Worm (Caenorhabditis elegans) whole organism, L4 larva: ENCODE data around the gene bet-2.
A peak's percentile ranks its signal among the peaks of the same experiment; 100 is the strongest.

Experiments
- D1046.2 ChIP-seq: fragments of 200-800 bp; sonication (Bioruptor generic); IDR thresholded peaks from 2 replicates; pipeline ENCODE4 v1.3.6; 2022; ENCODE audit warnings: missing genetic modification characterization, missing compliant biosample characterization
- R02D3.7 ChIP-seq: fragments of 150-350 bp; sonication (generic microtip); optimal IDR thresholded peaks from 3 replicates; lab custom pipeline; 2014; ENCODE audit warnings: missing biosample characterization, missing genetic modification characterization
- Y48G9A.11 ChIP-seq: fragments of 200-800 bp; sonication (Bioruptor generic); IDR thresholded peaks from 2 replicates; pipeline ENCODE4 v1.3.6; 2022; ENCODE audit warnings: missing genetic modification reagents, missing genetic modification characterization, missing compliant biosample characterization
- Y5F2A.4 ChIP-seq: fragments of 200-800 bp; sonication (Bioruptor generic); optimal IDR thresholded peaks from 2 replicates; lab custom pipeline; 2018; ENCODE audit warnings: mild to moderate bottlenecking, missing genetic modification characterization, missing compliant biosample characterization
- Y75B8A.6 ChIP-seq: fragments of 200-800 bp; sonication (Bioruptor generic); IDR thresholded peaks from 2 replicates; pipeline ENCODE4 v1.3.6; 2022; ENCODE audit warnings: missing genetic modification reagents, missing genetic modification characterization, missing compliant biosample characterization
- aha-1 ChIP-seq: fragments of 150-350 bp; peaks from one replicate; lab custom pipeline; 2014; ENCODE audit warnings: missing biosample characterization, missing genetic modification characterization
- arid-1 ChIP-seq: fragments of 200-800 bp; sonication (Bioruptor generic); conservative IDR thresholded peaks from 2 replicates; pipeline ENCODE4 v1.3.6; 2022; ENCODE audit warnings: missing genetic modification reagents, missing genetic modification characterization, missing compliant biosample characterization
- attf-4 ChIP-seq: sonication (generic microtip); optimal IDR thresholded peaks from 3 replicates; lab custom pipeline; 2017; ENCODE audit warnings: missing biosample characterization, missing genetic modification characterization
- ceh-20 ChIP-seq: fragments of 200-800 bp; sonication (Bioruptor generic); IDR thresholded peaks from 2 replicates; pipeline ENCODE4 v1.3.6; 2022; ENCODE audit warnings: missing genetic modification reagents, missing genetic modification characterization, missing compliant biosample characterization
- ceh-32 ChIP-seq: sonication (generic microtip); optimal IDR thresholded peaks from 2 replicates; lab custom pipeline; 2016; ENCODE audit warnings: mild to moderate bottlenecking, missing genetic modification characterization, missing compliant biosample characterization; ENCODE audit not compliant: poor library complexity
- ceh-82 ChIP-seq: sonication (generic microtip); optimal IDR thresholded peaks from 2 replicates; lab custom pipeline; 2017; ENCODE audit warnings: missing biosample characterization, missing genetic modification characterization
- ces-1 ChIP-seq: fragments of 150-350 bp; sonication (generic microtip); optimal IDR thresholded peaks from 4 replicates; lab custom pipeline; 2014; ENCODE audit warnings: missing biosample characterization, missing genetic modification reagents, missing genetic modification characterization
- cey-2 ChIP-seq: sonication (generic microtip); optimal IDR thresholded peaks from 3 replicates; lab custom pipeline; 2017; ENCODE audit warnings: missing genetic modification characterization, mild to moderate bottlenecking, missing compliant biosample characterization, antibody characterized with exemption, borderline replicate concordance; ENCODE audit not compliant: insufficient read depth
- daf-19 ChIP-seq: fragments of 200-800 bp; sonication (Bioruptor generic); conservative IDR thresholded peaks from 2 replicates; pipeline ENCODE4 v1.3.6; 2022; ENCODE audit warnings: missing genetic modification characterization, missing compliant biosample characterization
- daf-8 ChIP-seq: fragments of 200-800 bp; sonication (Bioruptor generic); IDR thresholded peaks from 2 replicates; pipeline ENCODE4 v1.3.6; 2022; ENCODE audit warnings: missing genetic modification characterization, missing compliant biosample characterization
- dmd-6 ChIP-seq: fragments of 200-800 bp; sonication (Bioruptor generic); IDR thresholded peaks from 2 replicates; pipeline ENCODE4 v1.3.6; 2022; ENCODE audit warnings: missing genetic modification reagents, missing genetic modification characterization, missing compliant biosample characterization
- dmd-9 ChIP-seq: fragments of 200-800 bp; sonication (Bioruptor generic); IDR thresholded peaks from 2 replicates; pipeline ENCODE4 v1.3.6; 2022; ENCODE audit warnings: missing genetic modification reagents, missing genetic modification characterization, missing compliant biosample characterization
- dve-1 ChIP-seq: sonication (generic microtip); optimal IDR thresholded peaks from 2 replicates; lab custom pipeline; 2017; ENCODE audit warnings: antibody characterized with exemption, mild to moderate bottlenecking, missing genetic modification characterization, missing compliant biosample characterization; ENCODE audit not compliant: insufficient read depth
- fkh-10 ChIP-seq: fragments of 150-350 bp; optimal IDR thresholded peaks from 2 replicates; lab custom pipeline; 2014; ENCODE audit warnings: missing biosample characterization, missing genetic modification reagents, missing genetic modification characterization
- hlh-30 ChIP-seq: sonication (generic microtip); optimal IDR thresholded peaks from 2 replicates; lab custom pipeline; 2017; ENCODE audit warnings: antibody characterized with exemption, mild to moderate bottlenecking, missing genetic modification characterization, missing compliant biosample characterization; ENCODE audit not compliant: insufficient read depth
- hmg-1.1 ChIP-seq: fragments of 200-800 bp; sonication (Bioruptor generic); IDR thresholded peaks from 2 replicates; pipeline ENCODE4 v1.3.6; 2022; ENCODE audit warnings: missing genetic modification reagents, missing genetic modification characterization, missing compliant biosample characterization
- lim-7 ChIP-seq: fragments of 200-800 bp; sonication (Bioruptor generic); IDR thresholded peaks from 2 replicates; pipeline ENCODE4 v1.3.6; 2022; ENCODE audit warnings: missing genetic modification characterization, missing compliant biosample characterization
- lin-13 ChIP-seq: fragments of 150-350 bp; optimal IDR thresholded peaks from 2 replicates; lab custom pipeline; 2014; ENCODE audit warnings: missing biosample characterization, missing genetic modification reagents, missing genetic modification characterization
- lin-15B ChIP-seq: fragments of 150-350 bp; sonication (generic microtip); optimal IDR thresholded peaks from 3 replicates; lab custom pipeline; 2014; ENCODE audit warnings: missing biosample characterization, missing genetic modification characterization
- lin-29 ChIP-seq: fragments of 200-800 bp; sonication (Bioruptor generic); IDR thresholded peaks from 2 replicates; pipeline ENCODE4 v1.3.6; 2022; ENCODE audit warnings: missing genetic modification reagents, missing genetic modification characterization, missing compliant biosample characterization
- lin-39 ChIP-seq: fragments of 150-350 bp; optimal IDR thresholded peaks from 2 replicates; lab custom pipeline; 2014; ENCODE audit warnings: missing biosample characterization, missing genetic modification reagents, missing genetic modification characterization
- lir-3 ChIP-seq: sonication (generic microtip); optimal IDR thresholded peaks from 2 replicates; lab custom pipeline; 2016; ENCODE audit warnings: mild to moderate bottlenecking, missing genetic modification characterization, missing compliant biosample characterization
- lsy-2 ChIP-seq, 2 experiments: fragments of 150-350 bp in 1 of 2; sonication (generic microtip) in 1 of 2; optimal IDR thresholded peaks; 2 replicates each; lab custom pipeline; 2014 to 2017; ENCODE audit warnings: missing biosample characterization in 2 of 2, missing genetic modification characterization in 2 of 2
- madf-5 ChIP-seq, 2 experiments: fragments of 200-800 bp; sonication (Bioruptor generic); IDR thresholded peaks; 2 replicates each; pipeline ENCODE4 v1.3.6; 2022; ENCODE audit warnings: missing compliant biosample characterization in 2 of 2, missing genetic modification characterization in 2 of 2
- mep-1 ChIP-seq: fragments of 150-350 bp; sonication (generic microtip); optimal IDR thresholded peaks from 3 replicates; lab custom pipeline; 2014; ENCODE audit warnings: missing biosample characterization, missing genetic modification characterization
- mxl-3 ChIP-seq: fragments of 200-800 bp; sonication (Bioruptor generic); optimal IDR thresholded peaks from 2 replicates; lab custom pipeline; 2018; ENCODE audit warnings: mild to moderate bottlenecking, missing genetic modification characterization, missing compliant biosample characterization
- nhr-102 ChIP-seq: sonication (generic microtip); optimal IDR thresholded peaks from 2 replicates; lab custom pipeline; 2016; ENCODE audit warnings: mild to moderate bottlenecking, missing genetic modification characterization, moderate library complexity, missing compliant biosample characterization
- nhr-237 ChIP-seq: sonication (generic microtip); optimal IDR thresholded peaks from 2 replicates; lab custom pipeline; 2017; ENCODE audit warnings: missing biosample characterization, missing genetic modification characterization
- nhr-25 ChIP-seq: sonication (generic microtip); optimal IDR thresholded peaks from 2 replicates; lab custom pipeline; 2017; ENCODE audit warnings: missing genetic modification characterization, mild to moderate bottlenecking, missing compliant biosample characterization, antibody characterized with exemption, moderate library complexity, borderline replicate concordance; ENCODE audit not compliant: insufficient read depth
- nhr-41 ChIP-seq: fragments of 200-800 bp; sonication (Bioruptor generic); IDR thresholded peaks from 2 replicates; pipeline ENCODE4 v1.3.6; 2022; ENCODE audit warnings: missing genetic modification reagents, missing genetic modification characterization, missing compliant biosample characterization
- nhr-48 ChIP-seq: sonication (generic microtip); optimal IDR thresholded peaks from 2 replicates; lab custom pipeline; 2016; ENCODE audit warnings: mild to moderate bottlenecking, missing genetic modification characterization, missing compliant biosample characterization
- pha-4 ChIP-seq, 2 experiments: fragments of 150-350 bp in 1 of 2; fragments of 200-800 bp in 1 of 2; sonication (Bioruptor generic) in 1 of 2; IDR thresholded peaks in 1 of 2; optimal IDR thresholded peaks in 1 of 2; 2 replicates each; pipeline versions ENCODE4 v1.3.6 to Lab custom; 2014 to 2022; ENCODE audit warnings: missing genetic modification characterization in 2 of 2, missing genetic modification reagents in 2 of 2, missing biosample characterization in 1 of 2, missing compliant biosample characterization in 1 of 2
- php-3 ChIP-seq: fragments of 200-800 bp; sonication (Bioruptor generic); IDR thresholded peaks from 2 replicates; pipeline ENCODE4 v1.3.6; 2022; ENCODE audit warnings: missing genetic modification reagents, missing genetic modification characterization, missing compliant biosample characterization
- pqm-1 ChIP-seq: sonication (generic microtip); optimal IDR thresholded peaks from 2 replicates; lab custom pipeline; 2017; ENCODE audit warnings: missing biosample characterization, missing genetic modification characterization
- sdz-12 ChIP-seq: fragments of 200-800 bp; sonication (Bioruptor generic); optimal IDR thresholded peaks from 2 replicates; lab custom pipeline; 2018; ENCODE audit warnings: mild to moderate bottlenecking, missing genetic modification characterization, missing compliant biosample characterization
- skn-1 ChIP-seq: fragments of 150-350 bp; optimal IDR thresholded peaks from 2 replicates; lab custom pipeline; 2014; ENCODE audit warnings: missing biosample characterization, missing genetic modification characterization
- tra-1 ChIP-seq: fragments of 200-800 bp; sonication (Bioruptor generic); IDR thresholded peaks from 2 replicates; pipeline ENCODE4 v1.3.6; 2022; ENCODE audit warnings: missing genetic modification reagents, missing genetic modification characterization, missing compliant biosample characterization
- unc-39 ChIP-seq: sonication (generic microtip); optimal IDR thresholded peaks from 2 replicates; lab custom pipeline; 2017; ENCODE audit warnings: missing biosample characterization, missing genetic modification characterization
- unc-62 ChIP-seq, 3 experiments: fragments of 150-350 bp in 1 of 3; sonication (generic microtip); optimal IDR thresholded peaks in 2 of 3; peaks in 1 of 3; 1 replicate in 1 of 3; 2 replicates in 2 of 3; lab custom pipeline; 2014 to 2017; ENCODE audit warnings: missing biosample characterization in 3 of 3, missing genetic modification characterization in 3 of 3, missing genetic modification reagents in 3 of 3, missing genotype in 1 of 3
- zfp-2 ChIP-seq: sonication (generic microtip); optimal IDR thresholded peaks from 2 replicates; lab custom pipeline; 2016; ENCODE audit warnings: mild to moderate bottlenecking, missing genetic modification characterization, missing compliant biosample characterization
- zfp-3 ChIP-seq: fragments of 200-800 bp; sonication (Bioruptor generic); conservative IDR thresholded peaks from 2 replicates; pipeline ENCODE4 v1.3.6; 2022; ENCODE audit warnings: missing genetic modification reagents, missing genetic modification characterization, missing compliant biosample characterization
- ztf-7 ChIP-seq: fragments of 150-350 bp; optimal IDR thresholded peaks from 2 replicates; lab custom pipeline; 2014; ENCODE audit warnings: missing biosample characterization, missing genetic modification characterization

Gene bet-2

DNA sequence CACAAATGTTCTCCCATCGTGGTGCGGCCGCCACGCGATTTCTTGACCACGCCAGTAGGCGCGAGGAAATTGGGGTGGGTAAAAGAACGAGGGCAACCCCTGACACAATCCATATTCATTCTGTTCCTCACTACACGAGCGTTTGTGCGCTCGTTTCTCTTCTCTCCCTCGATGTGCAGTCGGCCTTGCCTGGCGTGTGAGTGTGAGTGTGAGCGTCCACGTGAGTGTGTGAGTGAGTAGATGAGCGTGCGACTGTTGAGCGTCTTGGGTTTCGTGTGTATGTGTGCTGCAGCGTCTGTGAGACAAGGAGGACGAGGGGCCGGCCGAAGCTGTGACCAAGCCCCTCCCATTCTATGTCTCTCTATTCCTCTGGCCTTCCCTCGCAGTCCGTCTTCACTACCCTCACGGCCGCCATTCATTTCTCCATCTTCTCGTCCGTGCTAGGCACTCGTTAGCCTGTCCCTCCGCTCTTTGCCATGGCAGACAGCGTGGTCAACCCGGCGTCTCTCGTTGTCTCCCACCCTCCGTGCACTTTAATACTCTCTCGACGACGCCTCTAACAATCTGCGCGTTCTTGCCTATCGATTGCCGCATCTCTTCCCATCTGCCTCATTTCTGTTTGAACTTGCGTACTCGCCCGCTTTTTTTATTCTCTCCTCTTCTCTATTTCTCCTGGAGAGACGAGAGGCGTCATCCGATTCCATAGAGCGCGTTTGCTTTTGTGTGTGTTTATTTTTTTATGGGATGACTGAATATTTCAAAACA lies 506 bp upstream of the bet-2 start (continued):
- TF ChIP-seq lsy-2 (tag; optimal IDR thresholded peaks at IDR 0.05; lab: Kevin White, UChicago) (peak; percentile 77 to 89), lim-7 (GFP tag; lab: Robert Waterston, UW) (no peak), mep-1 (tag; lab: Kevin White, UChicago) (peak; percentile 93), mxl-3 (GFP tag; lab: Kevin White, UChicago) (peak; percentile 97), daf-19 (GFP tag; lab: Robert Waterston, UW) (no peak), tra-1 (GFP tag; lab: Robert Waterston, UW) (peak; percentile 50), lin-39 (no peak), zfp-3 (GFP tag; lab: Robert Waterston, UW) (no peak), php-3 (GFP tag; lab: Robert Waterston, UW) (0 out of 2 replicates have a peak, but pooled peaks have one; percentile 8), skn-1 (tag; lab: Kevin White, UChicago) (no peak), dve-1 (tag; lab: Kevin White, UChicago) (peak; percentile 97), ceh-20 (peak; percentile 79), ceh-82 (tag; lab: Kevin White, UChicago) (no peak), unc-62 (GFP tag; optimal IDR thresholded peaks at IDR 0.05 in 1 of 2; lab: Kevin White, UChicago) (peak in 1 of 2 experiments; percentile 81), unc-62 (tag; optimal IDR thresholded peaks at IDR 0.05; lab: Kevin White, UChicago) (peak; percentile 78), lin-15B (tag; lab: Kevin White, UChicago) (no peak), attf-4 (peak; percentile 12), nhr-237 (tag; lab: Kevin White, UChicago) (no peak), nhr-41 (GFP tag; lab: Robert Waterston, UW) (0 out of 2 replicates have a peak, but pooled peaks have one; percentile 25), lir-3 (tag; lab: Kevin White, UChicago) (peak; percentile 77), pha-4 (GFP tag; IDR thresholded peaks at IDR 0.05; lab: Robert Waterston, UW) (peak; percentile 74), pha-4 (tag; optimal IDR thresholded peaks at IDR 0.05; lab: Kevin White, UChicago) (peak; percentile 97), D1046.2 (GFP tag; lab: Robert Waterston, UW) (0 out of 2 replicates have a peak, but pooled peaks have one; percentile 8), aha-1 (tag; lab: Kevin White, UChicago) (peak; percentile 100), Y75B8A.6 (GFP tag; lab: Robert Waterston, UW) (no peak), sdz-12 (GFP tag; lab: Kevin White, UChicago) (no peak), madf-5 (GFP tag; IDR thresholded peaks at IDR 0.05; lab: Robert Waterston, UW) (no peak), nhr-102 (tag; lab: Kevin White, UChicago) (peak; percentile 80), Y48G9A.11 (no peak), ces-1 (GFP tag; lab: Kevin White, UChicago) (peak; percentile 56), hmg-1.1 (GFP tag; lab: Robert Waterston, UW) (peak; percentile 97), fkh-10 (GFP tag; lab: Kevin White, UChicago) (peak; percentile 22), hlh-30 (peak; percentile 99), zfp-2 (tag; lab: Kevin White, UChicago) (peak; percentile 62), cey-2 (tag; lab: Kevin White, UChicago) (no peak), R02D3.7 (no peak), dmd-9 (GFP tag; lab: Robert Waterston, UW) (no peak), nhr-25 (tag; lab: Kevin White, UChicago) (peak; percentile 32), dmd-6 (GFP tag; lab: Robert Waterston, UW) (peak; percentile 80), lin-29 (GFP tag; lab: Robert Waterston, UW) (no peak; the same call in 1 of the 2 replicates), unc-39 (tag; lab: Kevin White, UChicago) (no peak), nhr-48 (tag; lab: Kevin White, UChicago) (peak; percentile 95), pqm-1 (tag; lab: Kevin White, UChicago) (peak; percentile 8), ztf-7 (tag; lab: Kevin White, UChicago) (peak; percentile 21), ceh-32 (tag; lab: Kevin White, UChicago) (peak; percentile 72), arid-1 (GFP tag; lab: Robert Waterston, UW) (peak; percentile 66), Y5F2A.4 (GFP tag; lab: Kevin White, UChicago) (no peak), lin-13 (GFP tag; lab: Kevin White, UChicago) (peak; percentile 80), daf-8 (GFP tag; lab: Robert Waterston, UW) (0 out of 2 replicates have a peak, but pooled peaks have one; percentile 22)
